Worm (Caenorhabditis elegans) whole organism, midembryonic: Measurements from ENCODE around the gene srv-17.

Experiments
- T22C8.4 ChIP-seq: fragments of 200-800 bp; sonication (Bioruptor generic); IDR thresholded peaks from 2 replicates; pipeline ENCODE4 v1.3.6; 2022; ENCODE audit warnings: missing genetic modification characterization, missing compliant biosample characterization
- cog-1 ChIP-seq: sonication (generic microtip); optimal IDR thresholded peaks from 2 replicates; lab custom pipeline; 2016; ENCODE audit warnings: missing genetic modification characterization, missing compliant biosample characterization
- flt-1 ChIP-seq: fragments of 200-800 bp; sonication (Bioruptor generic); IDR thresholded peaks from 2 replicates; pipeline ENCODE4 v1.3.6; 2022; ENCODE audit warnings: missing genetic modification characterization, missing compliant biosample characterization
- klf-2 ChIP-seq: fragments of 200-800 bp; sonication (Bioruptor generic); conservative IDR thresholded peaks from 2 replicates; pipeline ENCODE4 v1.3.6; 2022; ENCODE audit warnings: missing genetic modification reagents, missing genetic modification characterization, missing compliant biosample characterization
- med-1 ChIP-seq: sonication (generic microtip); optimal IDR thresholded peaks from 2 replicates; lab custom pipeline; 2017; ENCODE audit warnings: missing genetic modification characterization, mild to moderate bottlenecking, missing compliant biosample characterization, antibody characterized with exemption, missing genetic modification reagents; ENCODE audit not compliant: insufficient read depth
- ref-1 ChIP-seq: fragments of 200-800 bp; sonication (Bioruptor generic); conservative IDR thresholded peaks from 2 replicates; pipeline ENCODE4 v1.3.6; 2022; ENCODE audit warnings: missing genetic modification reagents, missing genetic modification characterization, missing compliant biosample characterization
- tab-1 ChIP-seq: fragments of 200-800 bp; sonication (Bioruptor generic); IDR thresholded peaks from 2 replicates; pipeline ENCODE4 v1.3.6; 2022; ENCODE audit warnings: missing genetic modification characterization, missing compliant biosample characterization
- ztf-23 ChIP-seq: fragments of 200-800 bp; sonication (Bioruptor generic); IDR thresholded peaks from 2 replicates; pipeline ENCODE4 v1.3.6; 2022; ENCODE audit warnings: missing genetic modification reagents, missing genetic modification characterization, missing compliant biosample characterization
- ztf-29 ChIP-seq: fragments of 200-800 bp; sonication (Bioruptor generic); IDR thresholded peaks from 2 replicates; pipeline ENCODE4 v1.3.6; 2022; ENCODE audit warnings: missing genetic modification reagents, missing genetic modification characterization, missing compliant biosample characterization

Gene srv-17

ce11 chrIV:5832801-5833200 lies 37.2 kb downstream of the srv-17 start:
- TF ChIP-seq klf-2 (GFP tag; lab: Robert Waterston, UW) (no peak), flt-1 (GFP tag; lab: Robert Waterston, UW) (no peak), T22C8.4 (GFP tag; lab: Robert Waterston, UW) (no peak), ztf-23 (GFP tag; lab: Robert Waterston, UW) (no peak), cog-1 (tag; lab: Kevin White, UChicago) (no peak), med-1 (GFP tag; lab: Kevin White, UChicago) (no peak), ztf-29 (GFP tag; lab: Robert Waterston, UW) (no peak), ref-1 (no peak), tab-1 (no peak)

- TF ChIP-seq med-1 (GFP tag; lab: Kevin White, UChicago) (no peak), cog-1 (tag; lab: Kevin White, UChicago) (no peak), ztf-29 (GFP tag; lab: Robert Waterston, UW) (no peak), ztf-23 (GFP tag; lab: Robert Waterston, UW) (no peak), T22C8.4 (GFP tag; lab: Robert Waterston, UW) (no peak)
Observed at ce11 chrIV:5824493-5824892, 45.5 kb downstream of the srv-17 start, which contains the start of gene egal-1. Gene egal-1, plus strand, starts transcription at chrIV:5824793.

- TF ChIP-seq T22C8.4 (GFP tag; lab: Robert Waterston, UW), result no peak
- no peak for TF ChIP-seq klf-2 (GFP tag; lab: Robert Waterston, UW)
- no peak for TF ChIP-seq ref-1
- no peak for TF ChIP-seq flt-1 (GFP tag; lab: Robert Waterston, UW)
- TF ChIP-seq tab-1, result no peak
- no peak for TF ChIP-seq med-1 (GFP tag; lab: Kevin White, UChicago)
- no peak for TF ChIP-seq ztf-29 (GFP tag; lab: Robert Waterston, UW)
- no peak for TF ChIP-seq ztf-23 (GFP tag; lab: Robert Waterston, UW)
- TF ChIP-seq cog-1 (tag; lab: Kevin White, UChicago), result no peak
Observed at ce11 chrIV:5821997-5822396, 48.0 kb downstream of the srv-17 start.

DNA sequence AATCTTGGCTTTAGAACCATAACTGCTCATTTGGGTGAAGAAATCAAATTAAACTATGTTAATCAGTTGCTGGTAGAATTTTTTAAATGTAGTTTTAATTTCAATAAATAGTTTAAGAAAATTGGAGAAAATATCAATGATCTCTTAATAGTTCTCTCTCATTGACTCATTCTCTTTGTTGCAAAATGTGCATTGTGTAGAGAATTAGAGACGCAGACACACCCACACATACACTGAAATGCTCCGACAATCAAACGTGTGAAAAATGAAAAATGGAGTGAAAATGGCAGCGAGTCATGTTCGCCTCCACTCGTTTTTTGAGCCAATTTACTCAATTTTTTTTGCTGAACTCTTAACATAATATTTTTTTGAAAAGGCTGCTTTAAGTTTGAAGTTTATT lies 49.0 kb downstream of the srv-17 start:
- TF ChIP-seq ztf-29 (GFP tag; lab: Robert Waterston, UW) (no peak), ref-1 (no peak), T22C8.4 (GFP tag; lab: Robert Waterston, UW) (no peak), klf-2 (GFP tag; lab: Robert Waterston, UW) (no peak), tab-1 (no peak)

ce11 chrIV:5820056-5820799 lies 49.7 kb downstream of the srv-17 start:
- TF ChIP-seq tab-1 (no peak), ztf-23 (GFP tag; lab: Robert Waterston, UW) (no peak), T22C8.4 (GFP tag; lab: Robert Waterston, UW) (no peak), med-1 (GFP tag; lab: Kevin White, UChicago) (no peak), klf-2 (GFP tag; lab: Robert Waterston, UW) (no peak)
